Worm (Caenorhabditis elegans) whole organism, mixed stage, embryonic: ENCODE results near the gene K11G12.6.
A peak's percentile ranks its signal among the peaks of the same experiment; 100 is the strongest.

Experiments used
- ceh-39 ChIP-seq: fragments of 150-350 bp; optimal IDR thresholded peaks from 2 replicates; lab custom pipeline; 2014; ENCODE audit warnings: missing biosample characterization, missing genetic modification characterization
- ceh-83 ChIP-seq: fragments of 200-800 bp; sonication (Bioruptor generic); optimal IDR thresholded peaks from 2 replicates; lab custom pipeline; 2018; ENCODE audit warnings: mild to moderate bottlenecking, missing genetic modification characterization, missing compliant biosample characterization
- ces-1 ChIP-seq: fragments of 150-350 bp; optimal IDR thresholded peaks from 2 replicates; lab custom pipeline; 2014; ENCODE audit warnings: missing biosample characterization, missing genetic modification reagents, missing genetic modification characterization
- cnd-1 ChIP-seq: fragments of 200-800 bp; sonication (Bioruptor generic); optimal IDR thresholded peaks from 2 replicates; lab custom pipeline; 2018; ENCODE audit warnings: mild to moderate bottlenecking, missing genetic modification characterization, missing compliant biosample characterization
- drap-1 ChIP-seq: fragments of 200-800 bp; sonication (Bioruptor generic); optimal IDR thresholded peaks from 3 replicates; lab custom pipeline; 2018; ENCODE audit warnings: mild to moderate bottlenecking, missing genetic modification characterization, missing compliant biosample characterization
- elt-1 ChIP-seq: sonication (generic microtip); optimal IDR thresholded peaks from 2 replicates; lab custom pipeline; 2017; ENCODE audit warnings: missing genetic modification characterization, mild to moderate bottlenecking, missing compliant biosample characterization, antibody characterized with exemption, moderate library complexity, borderline replicate concordance; ENCODE audit not compliant: insufficient read depth
- elt-3 ChIP-seq: fragments of 150-350 bp; optimal IDR thresholded peaks from 2 replicates; lab custom pipeline; 2014; ENCODE audit warnings: missing biosample characterization, missing genetic modification characterization
- flh-1 ChIP-seq: fragments of 200-800 bp; sonication (Bioruptor generic); optimal IDR thresholded peaks from 2 replicates; lab custom pipeline; 2018; ENCODE audit warnings: mild to moderate bottlenecking, missing genetic modification characterization, moderate library complexity, missing compliant biosample characterization
- hlh-1 ChIP-seq: fragments of 150-350 bp; optimal IDR thresholded peaks from 2 replicates; lab custom pipeline; 2014; ENCODE audit warnings: missing biosample characterization, missing genetic modification reagents, missing genetic modification characterization
- lin-13 ChIP-seq: fragments of 150-350 bp; optimal IDR thresholded peaks from 2 replicates; lab custom pipeline; 2014; ENCODE audit warnings: missing biosample characterization, missing genetic modification characterization
- lin-32 ChIP-seq: fragments of 200-800 bp; sonication (Bioruptor generic); optimal IDR thresholded peaks from 2 replicates; lab custom pipeline; 2018; ENCODE audit warnings: mild to moderate bottlenecking, missing genetic modification characterization, missing compliant biosample characterization
- lsy-2 ChIP-seq: fragments of 150-350 bp; optimal IDR thresholded peaks from 2 replicates; lab custom pipeline; 2014; ENCODE audit warnings: missing biosample characterization, missing genetic modification characterization
- mep-1 ChIP-seq: fragments of 150-350 bp; optimal IDR thresholded peaks from 2 replicates; lab custom pipeline; 2017; ENCODE audit warnings: missing biosample characterization, missing genetic modification reagents, missing genetic modification characterization, inconsistent platforms
- mls-2 ChIP-seq: sonication (generic microtip); optimal IDR thresholded peaks from 2 replicates; lab custom pipeline; 2016; ENCODE audit warnings: mild to moderate bottlenecking, missing genetic modification characterization, moderate library complexity, missing compliant biosample characterization
- nhr-12 ChIP-seq: fragments of 150-350 bp; optimal IDR thresholded peaks from 2 replicates; lab custom pipeline; 2014; ENCODE audit warnings: missing biosample characterization, missing genetic modification characterization
- nhr-2 ChIP-seq: fragments of 150-350 bp; optimal IDR thresholded peaks from 2 replicates; lab custom pipeline; 2014; ENCODE audit warnings: missing biosample characterization, missing genetic modification characterization
- nhr-28 ChIP-seq: fragments of 150-350 bp; optimal IDR thresholded peaks from 2 replicates; lab custom pipeline; 2014; ENCODE audit warnings: missing biosample characterization, missing genetic modification characterization
- nhr-76 ChIP-seq: sonication (generic microtip); optimal IDR thresholded peaks from 2 replicates; lab custom pipeline; 2017; ENCODE audit warnings: missing biosample characterization, missing genetic modification characterization
- pha-4 ChIP-seq: fragments of 150-350 bp; optimal IDR thresholded peaks from 2 replicates; lab custom pipeline; 2018; ENCODE audit warnings: missing biosample characterization, missing genetic modification reagents, missing genetic modification characterization
- sptf-1 ChIP-seq: sonication (generic microtip); optimal IDR thresholded peaks from 2 replicates; lab custom pipeline; 2017; ENCODE audit warnings: mild to moderate bottlenecking, missing genetic modification characterization, moderate library complexity, missing compliant biosample characterization
- unc-120 ChIP-seq: sonication (generic microtip); optimal IDR thresholded peaks from 2 replicates; lab custom pipeline; 2017; ENCODE audit warnings: missing genetic modification characterization, missing compliant biosample characterization; ENCODE audit not compliant: poor library complexity, severe bottlenecking
- unc-39 ChIP-seq: fragments of 150-350 bp; optimal IDR thresholded peaks from 2 replicates; lab custom pipeline; 2014; ENCODE audit warnings: missing biosample characterization, missing genetic modification characterization
- unc-62 ChIP-seq: fragments of 150-350 bp; optimal IDR thresholded peaks from 2 replicates; lab custom pipeline; 2014; ENCODE audit warnings: missing biosample characterization, missing genetic modification reagents, missing genetic modification characterization
- ztf-11 ChIP-seq: fragments of 150-350 bp; optimal IDR thresholded peaks from 2 replicates; lab custom pipeline; 2014; ENCODE audit warnings: missing biosample characterization, missing genetic modification characterization

Gene K11G12.6

DNA sequence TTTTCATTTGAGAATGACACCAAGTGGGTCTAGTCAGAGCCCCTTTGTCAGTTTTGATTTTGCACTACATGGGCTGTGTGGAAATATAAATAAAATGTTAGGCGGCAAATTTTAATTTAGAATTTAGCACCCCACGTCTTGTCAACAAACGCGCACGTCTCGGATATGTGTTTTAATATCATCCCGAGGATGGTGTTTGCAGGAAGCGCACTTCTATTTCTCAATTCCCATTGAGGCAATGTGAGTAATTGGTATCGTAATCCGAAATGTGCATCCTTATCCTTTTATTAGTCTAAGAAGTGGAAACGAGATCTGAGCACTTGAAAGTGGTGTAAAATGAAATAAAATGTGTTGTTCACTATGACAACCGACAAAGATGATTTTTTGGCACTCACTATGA, 41.7 kb downstream of the K11G12.6 start:
- TF ChIP-seq drap-1 (GFP tag; lab: Kevin White, UChicago) = no peak
- peak; percentile 37 for TF ChIP-seq ces-1 (GFP tag; lab: Kevin White, UChicago)
- TF ChIP-seq hlh-1 (tag; lab: Kevin White, UChicago) = no peak
- TF ChIP-seq lin-32 (GFP tag; lab: Kevin White, UChicago) = no peak
- no peak for TF ChIP-seq unc-39 (tag; lab: Kevin White, UChicago)
- TF ChIP-seq lsy-2 (tag; lab: Kevin White, UChicago) = no peak
- no peak for TF ChIP-seq ceh-83 (GFP tag; lab: Kevin White, UChicago)
- no peak for TF ChIP-seq elt-3 (tag; lab: Kevin White, UChicago)

DNA sequence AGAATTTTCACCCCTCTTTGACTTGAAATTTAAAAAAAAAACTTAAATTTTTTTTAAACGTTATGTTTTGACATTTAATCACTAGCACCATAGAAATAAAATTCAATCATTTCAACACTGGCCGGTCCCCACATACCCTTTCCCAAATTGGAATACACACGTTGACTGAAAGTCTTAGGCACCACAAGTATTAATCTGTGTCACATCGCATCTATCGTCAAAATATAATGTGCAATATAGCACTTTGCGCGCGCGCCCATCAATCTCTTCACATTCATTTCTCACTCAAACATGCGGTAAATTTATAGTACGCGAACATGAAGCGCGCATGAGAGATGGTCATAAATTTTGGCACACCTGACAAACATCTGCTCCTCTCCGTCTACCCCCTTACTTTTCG, 42.1 kb downstream of the K11G12.6 start:
- peak; percentile 6 for TF ChIP-seq unc-62
- no peak for TF ChIP-seq lin-32 (GFP tag; lab: Kevin White, UChicago)
- TF ChIP-seq, all 35 proteins: peak for 1

DNA sequence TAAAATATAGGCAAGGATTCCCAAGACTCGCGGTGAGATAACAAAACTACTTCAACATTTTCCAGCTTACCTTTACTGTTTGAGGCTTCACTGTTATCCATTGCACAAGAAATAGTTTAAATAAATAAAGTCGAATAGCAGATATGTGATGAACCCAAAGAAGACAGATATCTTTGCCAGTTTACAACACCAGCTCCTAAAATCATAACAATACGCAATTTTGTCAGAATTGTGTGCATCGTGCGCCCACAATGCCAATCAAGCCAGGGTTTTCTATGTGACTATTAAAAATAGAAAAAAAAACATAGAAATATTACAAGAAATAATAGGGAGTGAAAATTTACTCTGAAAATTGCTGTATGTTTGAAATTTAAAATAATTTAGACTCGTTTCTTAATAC, 46.8 kb downstream of the K11G12.6 start, which contains the start of gene F38B6.8:
Gene F38B6.8, minus strand, starts transcription at position 101 of the 400 bp plus-strand sequence.
- TF ChIP-seq lsy-2 (tag; lab: Kevin White, UChicago) (no peak), sptf-1 (no peak), ceh-83 (GFP tag; lab: Kevin White, UChicago) (no peak), mep-1 (tag; lab: Kevin White, UChicago) (no peak), unc-120 (tag; lab: Kevin White, UChicago) (no peak), flh-1 (GFP tag; lab: Kevin White, UChicago) (no peak), lin-13 (no peak), unc-62 (no peak), ceh-39 (tag; lab: Kevin White, UChicago) (no peak), pha-4 (no peak), ztf-11 (tag; lab: Kevin White, UChicago) (no peak), nhr-12 (tag; lab: Kevin White, UChicago) (no peak), nhr-2 (tag; lab: Kevin White, UChicago) (no peak), mls-2 (tag; lab: Kevin White, UChicago) (no peak), nhr-28 (tag; lab: Kevin White, UChicago) (no peak), cnd-1 (tag; lab: Kevin White, UChicago) (no peak), nhr-76 (tag; lab: Kevin White, UChicago) (no peak), ces-1 (GFP tag; lab: Kevin White, UChicago) (no peak), elt-1 (tag; lab: Kevin White, UChicago) (no peak)
